Fruit fly (Drosophila melanogaster) Kc167 (cell line): Measurements from ENCODE around the gene sty.

Experiments used
- Myc ChIP-seq: fragments of >200 bp; optimal IDR thresholded peaks from 2 replicates; lab custom pipeline; 2017; ENCODE audit warnings: missing external identifiers
- Sin3A ChIP-seq: fragments of >200 bp; optimal IDR thresholded peaks from 2 replicates; lab custom pipeline; 2018; ENCODE audit warnings: missing external identifiers
- h ChIP-seq: fragments of >200 bp; optimal IDR thresholded peaks from 3 replicates; lab custom pipeline; 2018; ENCODE audit warnings: missing external identifiers
- insv ChIP-seq: fragments of >200 bp; optimal IDR thresholded peaks from 3 replicates; lab custom pipeline; 2018; ENCODE audit warnings: missing external identifiers
- ttk ChIP-seq: sonication (Bioruptor generic); optimal IDR thresholded peaks from 2 replicates; lab custom pipeline; 2017; ENCODE audit warnings: missing external identifiers

dm6 chr3L:3461119-3461518 lies 36.4 kb upstream of the sty start, which contains the start of the genes CG46463 and armi:
- TF ChIP-seq insv (lab: Kevin White, UChicago) (no peak), h (lab: Kevin White, UChicago) (no peak), ttk (lab: Kevin White, UChicago) (no peak), Sin3A (no peak), Myc (no peak)
